1 fruit fly cellular context compared by ENCODE assay signal in the genomic region with DNA sequence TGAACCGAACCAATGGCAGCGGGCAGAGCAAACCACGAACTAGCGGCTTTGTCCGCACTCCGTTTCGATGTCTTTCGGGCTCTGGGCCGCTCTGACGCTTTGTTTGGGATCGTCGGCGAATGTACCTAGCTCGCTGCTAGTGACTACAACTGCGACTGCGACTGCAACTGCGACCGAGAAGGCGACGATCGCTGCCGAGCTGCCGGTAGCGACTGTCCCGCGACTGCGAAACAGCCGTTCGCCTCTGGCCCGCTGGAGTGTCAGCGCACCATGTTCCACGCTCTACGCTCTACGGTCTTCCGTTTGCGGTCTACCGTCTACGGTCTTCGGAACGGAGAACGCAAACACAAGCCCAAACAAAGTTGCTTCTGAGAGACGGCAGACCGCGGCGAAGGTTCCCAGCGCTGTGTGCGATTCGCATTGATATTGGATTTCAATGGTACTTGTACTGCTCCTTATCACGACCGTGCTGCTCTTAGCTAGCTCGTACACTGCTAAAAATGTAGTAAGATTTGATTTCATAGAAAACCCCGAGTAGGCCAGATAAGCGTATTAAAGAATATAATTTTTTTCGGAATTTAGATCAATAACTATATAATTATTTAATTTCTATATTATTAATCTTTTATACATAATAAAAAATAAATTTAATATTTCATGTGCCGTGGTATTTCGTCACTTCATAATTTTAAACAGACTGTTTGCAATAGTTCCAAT.
A peak's percentile ranks its signal among the peaks of the same experiment; 100 is the strongest.
TF ChIP-seq lines count a peak whose summit lies in the region.

A gene (minus strand): TSS at position 214 of the 717 bp plus-strand sequence.

TF ChIP-seq in whole organism, embryonic, 481 proteins besides CTCF, POLR2A, EP300 and RAD21 (continued from another document and continues in another):
- TF ChIP-seq CG3847 (GFP tag; IDR thresholded peaks at IDR 0.05; lab: Robert Waterston, UW) = no peak
- TF ChIP-seq CG16815 (GFP tag; optimal IDR thresholded peaks at IDR 0.05; lab: Kevin White, UChicago) = no peak
- TF ChIP-seq CG15011 (GFP tag; optimal IDR thresholded peaks at IDR 0.05; lab: Kevin White, UChicago) = no peak
- peak; percentile 34 for TF ChIP-seq lab (GFP tag; optimal IDR thresholded peaks at IDR 0.05; lab: Kevin White, UChicago)
- TF ChIP-seq Hand (GFP tag; optimal IDR thresholded peaks at IDR 0.05; lab: Kevin White, UChicago) = no peak
- no peak for TF ChIP-seq odd (GFP tag; optimal IDR thresholded peaks at IDR 0.05; lab: Kevin White, UChicago)
- TF ChIP-seq tx (GFP tag; optimal IDR thresholded peaks at IDR 0.05; lab: Kevin White, UChicago) = no peak
- TF ChIP-seq Ravus (GFP tag; IDR thresholded peaks at IDR 0.05; lab: Robert Waterston, UW) = no peak
- TF ChIP-seq Scr (GFP tag; IDR thresholded peaks at IDR 0.05; lab: Robert Waterston, UW; ENCODE audit: partially characterized antibody) = no peak
- peak; percentile 17 for TF ChIP-seq Oli (tag; optimal IDR thresholded peaks at IDR 0.05; lab: Kevin White, UChicago)
- TF ChIP-seq CG2120 (GFP tag; optimal IDR thresholded peaks at IDR 0.05; lab: Kevin White, UChicago) = peak; percentile 22
- TF ChIP-seq Blimp-1 (GFP tag; optimal IDR thresholded peaks at IDR 0.05; lab: Kevin White, UChicago) = no peak
- TF ChIP-seq Sox100B (GFP tag; optimal IDR thresholded peaks at IDR 0.05; lab: Kevin White, UChicago) = no peak
- no peak for TF ChIP-seq shn (GFP tag; optimal IDR thresholded peaks at IDR 0.05; lab: Kevin White, UChicago)
- peak; percentile 51 for TF ChIP-seq zf30C (GFP tag; optimal IDR thresholded peaks at IDR 0.05; lab: Kevin White, UChicago)
- no peak for TF ChIP-seq stc (GFP tag; IDR thresholded peaks at IDR 0.05; lab: Robert Waterston, UW)
- TF ChIP-seq maf-S (GFP tag; optimal IDR thresholded peaks at IDR 0.05; lab: Kevin White, UChicago) = no peak
- TF ChIP-seq hbn (GFP tag; IDR thresholded peaks at IDR 0.05; lab: Robert Waterston, UW; ENCODE audit: partially characterized antibody) = no peak
- no peak for TF ChIP-seq CG11093 (GFP tag; IDR thresholded peaks at IDR 0.05; lab: Robert Waterston, UW)
- peak; percentile 68 for TF ChIP-seq sens (GFP tag; lab: Kevin White, UChicago)
- TF ChIP-seq kay (GFP tag; optimal IDR thresholded peaks at IDR 0.05; lab: Kevin White, UChicago) = no peak
- TF ChIP-seq nom (GFP tag; optimal IDR thresholded peaks at IDR 0.05; lab: Kevin White, UChicago) = peak; percentile 12
- no peak for TF ChIP-seq run (tag; optimal IDR thresholded peaks at IDR 0.05; lab: Kevin White, UChicago)
- TF ChIP-seq CG4707 (GFP tag; optimal IDR thresholded peaks at IDR 0.05; lab: Kevin White, UChicago) = no peak
- TF ChIP-seq tap (tag; optimal IDR thresholded peaks at IDR 0.05; lab: Kevin White, UChicago) = no peak
- no peak for TF ChIP-seq chm (GFP tag; IDR thresholded peaks at IDR 0.05; lab: Robert Waterston, UW)
- TF ChIP-seq seq (GFP tag; IDR thresholded peaks at IDR 0.05; lab: Robert Waterston, UW) = no peak
- peak; percentile 29 for TF ChIP-seq CG7839 (tag; optimal IDR thresholded peaks at IDR 0.05; lab: Kevin White, UChicago)
- TF ChIP-seq CG34376 (GFP tag; optimal IDR thresholded peaks at IDR 0.05; lab: Kevin White, UChicago) = no peak
- no peak for TF ChIP-seq CG6791 (GFP tag; IDR thresholded peaks at IDR 0.05; lab: Robert Waterston, UW; ENCODE audit: partially characterized antibody)
- no peak for TF ChIP-seq CG31365 (tag; optimal IDR thresholded peaks at IDR 0.05; lab: Kevin White, UChicago)
- TF ChIP-seq wdn (GFP tag; IDR thresholded peaks at IDR 0.05; lab: Robert Waterston, UW) = no peak
- TF ChIP-seq Dad (GFP tag; optimal IDR thresholded peaks at IDR 0.05; lab: Kevin White, UChicago) = no peak
- no peak for TF ChIP-seq Hsf (GFP tag; optimal IDR thresholded peaks at IDR 0.05; lab: Kevin White, UChicago)
- TF ChIP-seq gro (GFP tag; optimal IDR thresholded peaks at IDR 0.05; lab: Kevin White, UChicago) = no peak
- peak; percentile 62 for TF ChIP-seq CG10543 (GFP tag; optimal IDR thresholded peaks at IDR 0.05; lab: Kevin White, UChicago)
- TF ChIP-seq CG8290 (GFP tag; optimal IDR thresholded peaks at IDR 0.05; lab: Kevin White, UChicago) = no peak
- peak in 1 of 2 experiments; percentile 9 for TF ChIP-seq CG8290 (tag; optimal IDR thresholded peaks at IDR 0.05; lab: Kevin White, UChicago)
- no peak for TF ChIP-seq E2f1 (GFP tag; IDR thresholded peaks at IDR 0.05; lab: Robert Waterston, UW)
- TF ChIP-seq CG15269 (tag; optimal IDR thresholded peaks at IDR 0.05; lab: Kevin White, UChicago) = peak; percentile 44
- TF ChIP-seq NC2α (GFP tag; optimal IDR thresholded peaks at IDR 0.05; lab: Kevin White, UChicago) = no peak
- no peak for TF ChIP-seq Fer1 (GFP tag; optimal IDR thresholded peaks at IDR 0.05; lab: Kevin White, UChicago)
- no peak for TF ChIP-seq CG13894 (tag; optimal IDR thresholded peaks at IDR 0.05; lab: Kevin White, UChicago)
- TF ChIP-seq br (optimal IDR thresholded peaks at IDR 0.05; lab: Kevin White, UChicago) = no peak
- peak; percentile 15 for TF ChIP-seq CG2712 (tag; optimal IDR thresholded peaks at IDR 0.05; lab: Kevin White, UChicago)
- no peak for TF ChIP-seq slp2 (GFP tag; optimal IDR thresholded peaks at IDR 0.05; lab: Kevin White, UChicago)
- peak; percentile 2 for TF ChIP-seq CG12391 (tag; optimal IDR thresholded peaks at IDR 0.05; lab: Kevin White, UChicago)
- no peak for TF ChIP-seq vfl (GFP tag; optimal IDR thresholded peaks at IDR 0.05; lab: Kevin White, UChicago)
- peak; percentile 25; the same call in 1 of the 2 replicates for TF ChIP-seq CG9932 (GFP tag; IDR thresholded peaks at IDR 0.05; lab: Robert Waterston, UW)
- TF ChIP-seq CG32532 (GFP tag; IDR thresholded peaks at IDR 0.05; lab: Robert Waterston, UW) = 0 out of 2 replicates have a peak, but pooled peaks have one; percentile 27
- TF ChIP-seq CG18619 (GFP tag; optimal IDR thresholded peaks at IDR 0.05; lab: Kevin White, UChicago) = no peak
- TF ChIP-seq CG11504 (tag; optimal IDR thresholded peaks at IDR 0.05; lab: Kevin White, UChicago) = peak; percentile 27
- no peak for TF ChIP-seq CG1603 (tag; optimal IDR thresholded peaks at IDR 0.05; lab: Kevin White, UChicago)
- TF ChIP-seq NK7.1 (GFP tag; optimal IDR thresholded peaks at IDR 0.05; lab: Kevin White, UChicago) = no peak
- TF ChIP-seq PHDP (tag; optimal IDR thresholded peaks at IDR 0.05; lab: Kevin White, UChicago) = no peak
- TF ChIP-seq CG17912 (GFP tag; optimal IDR thresholded peaks at IDR 0.05; lab: Kevin White, UChicago) = no peak
- no peak for TF ChIP-seq ems (GFP tag; optimal IDR thresholded peaks at IDR 0.05; lab: Kevin White, UChicago)
- no peak for TF ChIP-seq CG9609 (GFP tag; optimal IDR thresholded peaks at IDR 0.05; lab: Kevin White, UChicago)
- TF ChIP-seq HLH3B (GFP tag; IDR thresholded peaks at IDR 0.05; lab: Robert Waterston, UW) = no peak
- TF ChIP-seq CG3281 (GFP tag; optimal IDR thresholded peaks at IDR 0.05; lab: Kevin White, UChicago) = peak; percentile 7
- no peak for TF ChIP-seq pros (GFP tag; optimal IDR thresholded peaks at IDR 0.05; lab: Kevin White, UChicago)
- peak; percentile 35 for TF ChIP-seq slbo (GFP tag; IDR thresholded peaks at IDR 0.05; lab: Robert Waterston, UW)
- no peak for TF ChIP-seq CG1647 (GFP tag; optimal IDR thresholded peaks at IDR 0.05; lab: Kevin White, UChicago)
- no peak for TF ChIP-seq disco-r (GFP tag; optimal IDR thresholded peaks at IDR 0.05; lab: Kevin White, UChicago)
- TF ChIP-seq ttk (GFP tag; IDR thresholded peaks at IDR 0.05; lab: Robert Waterston, UW) = no peak
- no peak for TF ChIP-seq wek (GFP tag; optimal IDR thresholded peaks at IDR 0.05; lab: Kevin White, UChicago)
- TF ChIP-seq jing (GFP tag; optimal IDR thresholded peaks at IDR 0.05; lab: Kevin White, UChicago) = no peak
- no peak for TF ChIP-seq Dek (tag; optimal IDR thresholded peaks at IDR 0.05; lab: Kevin White, UChicago)
- TF ChIP-seq CG31441 (GFP tag; IDR thresholded peaks at IDR 0.05; lab: Robert Waterston, UW) = no peak
- TF ChIP-seq chif (GFP tag; optimal IDR thresholded peaks at IDR 0.05; lab: Kevin White, UChicago) = no peak
- no peak for TF ChIP-seq B-H2 (GFP tag; optimal IDR thresholded peaks at IDR 0.05; lab: Kevin White, UChicago)
- no peak for TF ChIP-seq eyg (GFP tag; optimal IDR thresholded peaks at IDR 0.05; lab: Kevin White, UChicago)
- peak; percentile 71; the same call in 2 of the 3 replicates for TF ChIP-seq CG2199 (GFP tag; IDR thresholded peaks at IDR 0.05; lab: Robert Waterston, UW)
- no peak for TF ChIP-seq zen (tag; optimal IDR thresholded peaks at IDR 0.05; lab: Kevin White, UChicago)
- TF ChIP-seq D19B (GFP tag; optimal IDR thresholded peaks at IDR 0.05; lab: Kevin White, UChicago) = no peak
- no peak for TF ChIP-seq MTF-1 (GFP tag; optimal IDR thresholded peaks at IDR 0.05; lab: Kevin White, UChicago; ENCODE audit: borderline replicate concordance)
- no peak for TF ChIP-seq CG18764 (GFP tag; optimal IDR thresholded peaks at IDR 0.05; lab: Kevin White, UChicago)
- TF ChIP-seq NfI (GFP tag; optimal IDR thresholded peaks at IDR 0.05; lab: Kevin White, UChicago) = no peak
- TF ChIP-seq CG34224 (GFP tag; IDR thresholded peaks at IDR 0.05; lab: Robert Waterston, UW; ENCODE audit: partially characterized antibody) = peak; percentile 16; the same call in 1 of the 3 replicates
- TF ChIP-seq cas (GFP tag; IDR thresholded peaks at IDR 0.05; lab: Robert Waterston, UW) = no peak
- no peak for TF ChIP-seq sna (GFP tag; IDR thresholded peaks at IDR 0.05; lab: Robert Waterston, UW; ENCODE audit: partially characterized antibody)
- TF ChIP-seq BEAF-32 (GFP tag; optimal IDR thresholded peaks at IDR 0.05; lab: Kevin White, UChicago) = no peak
- TF ChIP-seq Nf-YA (GFP tag; IDR thresholded peaks at IDR 0.05; lab: Robert Waterston, UW) = 0 out of 2 replicates have a peak, but pooled peaks have one; percentile 28
- TF ChIP-seq Gug (GFP tag; IDR thresholded peaks at IDR 0.05; lab: Robert Waterston, UW) = no peak
- peak; percentile 6 for TF ChIP-seq CG10267 (tag; optimal IDR thresholded peaks at IDR 0.05; lab: Kevin White, UChicago)
- TF ChIP-seq chn (GFP tag; optimal IDR thresholded peaks at IDR 0.05; lab: Kevin White, UChicago) = no peak
- peak; percentile 17; the same call in 2 of the 3 replicates for TF ChIP-seq tgo (GFP tag; IDR thresholded peaks at IDR 0.05; lab: Robert Waterston, UW)
- TF ChIP-seq Xrp1 (GFP tag; IDR thresholded peaks at IDR 0.05; lab: Robert Waterston, UW) = peak; percentile 11; the same call in 1 of the 2 replicates
- peak; percentile 70 for TF ChIP-seq sug (tag; optimal IDR thresholded peaks at IDR 0.05; lab: Kevin White, UChicago)
- TF ChIP-seq CG6854 (GFP tag; optimal IDR thresholded peaks at IDR 0.05; lab: Kevin White, UChicago) = no peak
- peak; percentile 23 for TF ChIP-seq Hmr (GFP tag; optimal IDR thresholded peaks at IDR 0.05; lab: Kevin White, UChicago)
- no peak for TF ChIP-seq D (optimal IDR thresholded peaks at IDR 0.05; lab: Kevin White, UChicago)
- TF ChIP-seq D (GFP tag; optimal IDR thresholded peaks at IDR 0.05; lab: Kevin White, UChicago) = no peak
- peak; percentile 56 for TF ChIP-seq gem (tag; optimal IDR thresholded peaks at IDR 0.05; lab: Kevin White, UChicago)
- TF ChIP-seq CG3726 (GFP tag; IDR thresholded peaks at IDR 0.05; lab: Robert Waterston, UW) = no peak
- no peak for TF ChIP-seq vnd (GFP tag; IDR thresholded peaks at IDR 0.05; lab: Robert Waterston, UW; ENCODE audit: partially characterized antibody)
- TF ChIP-seq CG8944 (GFP tag; optimal IDR thresholded peaks at IDR 0.05; lab: Kevin White, UChicago) = no peak
- TF ChIP-seq CG10366 (GFP tag; IDR thresholded peaks at IDR 0.05; lab: Robert Waterston, UW) = no peak
- TF ChIP-seq Nf-YC (tag; optimal IDR thresholded peaks at IDR 0.05; lab: Kevin White, UChicago) = peak; percentile 12
- TF ChIP-seq aop (GFP tag; IDR thresholded peaks at IDR 0.05; lab: Robert Waterston, UW) = no peak
- no peak for TF ChIP-seq NFAT (GFP tag; IDR thresholded peaks at IDR 0.05; lab: Robert Waterston, UW)
- TF ChIP-seq sens-2 (GFP tag; IDR thresholded peaks at IDR 0.05; lab: Robert Waterston, UW) = no peak
- TF ChIP-seq sob (GFP tag; IDR thresholded peaks at IDR 0.05; lab: Robert Waterston, UW) = no peak
- 0 out of 2 replicates have a peak, but pooled peaks have one; percentile 7 for TF ChIP-seq CG4404 (GFP tag; IDR thresholded peaks at IDR 0.05; lab: Robert Waterston, UW)
- TF ChIP-seq gce (GFP tag; IDR thresholded peaks at IDR 0.05; lab: Robert Waterston, UW) = peak; percentile 20; the same call in 1 of the 3 replicates
- no peak for TF ChIP-seq Lpt (GFP tag; optimal IDR thresholded peaks at IDR 0.05; lab: Kevin White, UChicago)
- peak; percentile 26 for TF ChIP-seq CG15514 (GFP tag; optimal IDR thresholded peaks at IDR 0.05; lab: Kevin White, UChicago)
- TF ChIP-seq yki (optimal IDR thresholded peaks at IDR 0.05; lab: Kevin White, UChicago) = no peak
- TF ChIP-seq Six4 (GFP tag; optimal IDR thresholded peaks at IDR 0.05; lab: Kevin White, UChicago) = no peak
- no peak for TF ChIP-seq pb (GFP tag; optimal IDR thresholded peaks at IDR 0.05; lab: Kevin White, UChicago)
- peak; percentile 51 for TF ChIP-seq CG12769 (tag; optimal IDR thresholded peaks at IDR 0.05; lab: Kevin White, UChicago)
- TF ChIP-seq ci (GFP tag; IDR thresholded peaks at IDR 0.05; lab: Robert Waterston, UW) = no peak; the same call in 2 of the 3 replicates
- peak; percentile 12 for TF ChIP-seq mirr (GFP tag; optimal IDR thresholded peaks at IDR 0.05; lab: Kevin White, UChicago)
- TF ChIP-seq CG2678 (tag; optimal IDR thresholded peaks at IDR 0.05; lab: Kevin White, UChicago) = peak; percentile 13
- TF ChIP-seq ara (GFP tag; IDR thresholded peaks at IDR 0.05; lab: Robert Waterston, UW) = no peak
- TF ChIP-seq ATbp (GFP tag; optimal IDR thresholded peaks at IDR 0.05; lab: Kevin White, UChicago) = no peak
- TF ChIP-seq oc (tag; optimal IDR thresholded peaks at IDR 0.05; lab: Kevin White, UChicago) = no peak
- no peak for TF ChIP-seq Spps (tag; optimal IDR thresholded peaks at IDR 0.05; lab: Kevin White, UChicago)
- no peak for TF ChIP-seq psq (GFP tag; optimal IDR thresholded peaks at IDR 0.05; lab: Kevin White, UChicago)
- peak; percentile 26 for TF ChIP-seq CG18262 (tag; optimal IDR thresholded peaks at IDR 0.05; lab: Kevin White, UChicago)
- TF ChIP-seq CG1233 (GFP tag; optimal IDR thresholded peaks at IDR 0.05; lab: Kevin White, UChicago) = no peak
- TF ChIP-seq usp (GFP tag; optimal IDR thresholded peaks at IDR 0.05; lab: Kevin White, UChicago) = no peak
- no peak for TF ChIP-seq CG4617 (GFP tag; optimal IDR thresholded peaks at IDR 0.05; lab: Kevin White, UChicago; ENCODE audit: borderline replicate concordance)
- TF ChIP-seq Ets97D (GFP tag; optimal IDR thresholded peaks at IDR 0.05; lab: Kevin White, UChicago) = no peak
- peak; percentile 82 for TF ChIP-seq Meics (GFP tag; optimal IDR thresholded peaks at IDR 0.05; lab: Kevin White, UChicago)
- TF ChIP-seq Adf1 (GFP tag; IDR thresholded peaks at IDR 0.05; lab: Robert Waterston, UW) = peak; percentile 93
- TF ChIP-seq CHES-1-like (GFP tag; optimal IDR thresholded peaks at IDR 0.05; lab: Kevin White, UChicago) = no peak
